Worm (Caenorhabditis elegans) whole organism, L1 larva: ENCODE results near the gene fipr-13.
A peak's percentile ranks its signal among the peaks of the same experiment; 100 is the strongest.

ENCODE experiments used
- C34B4.2 ChIP-seq: sonication (generic microtip); optimal IDR thresholded peaks from 2 replicates; lab custom pipeline; 2017; ENCODE audit warnings: mild to moderate bottlenecking, missing genetic modification characterization, missing compliant biosample characterization
- Y116A8C.19 ChIP-seq: sonication (generic microtip); optimal IDR thresholded peaks from 2 replicates; lab custom pipeline; 2016; ENCODE audit warnings: missing compliant biosample characterization, missing genetic modification characterization, borderline replicate concordance
- aha-1 ChIP-seq: fragments of 150-350 bp; optimal IDR thresholded peaks from 2 replicates; lab custom pipeline; 2014; ENCODE audit warnings: missing biosample characterization, missing genetic modification characterization
- alr-1 ChIP-seq: fragments of 200-800 bp; sonication (Bioruptor generic); optimal IDR thresholded peaks from 2 replicates; lab custom pipeline; 2018; ENCODE audit warnings: borderline replicate concordance, mild to moderate bottlenecking, missing genetic modification characterization, missing compliant biosample characterization
- blmp-1 ChIP-seq: fragments of 150-350 bp; optimal IDR thresholded peaks from 2 replicates; lab custom pipeline; 2014; ENCODE audit warnings: missing biosample characterization, missing genetic modification characterization
- ceh-63 ChIP-seq: fragments of 200-800 bp; sonication (Bioruptor generic); optimal IDR thresholded peaks from 2 replicates; lab custom pipeline; 2018; ENCODE audit warnings: mild to moderate bottlenecking, missing genetic modification characterization, missing compliant biosample characterization
- ceh-8 ChIP-seq: fragments of 200-800 bp; sonication (Bioruptor generic); optimal IDR thresholded peaks from 2 replicates; lab custom pipeline; 2018; ENCODE audit warnings: mild to moderate bottlenecking, missing genetic modification characterization, moderate library complexity, missing compliant biosample characterization
- ceh-82 ChIP-seq, 3 experiments: fragments of 150-350 bp in 1 of 3; sonication (generic microtip) in 2 of 3; optimal IDR thresholded peaks; 2 replicates each; lab custom pipeline; 2014 to 2017; ENCODE audit warnings: missing biosample characterization in 3 of 3, missing genetic modification characterization in 3 of 3
- ceh-88 ChIP-seq: fragments of 200-800 bp; sonication (Bioruptor generic); IDR thresholded peaks from 2 replicates; pipeline ENCODE4 v1.3.6; 2022; ENCODE audit warnings: missing genetic modification characterization, missing compliant biosample characterization
- ceh-90 ChIP-seq: sonication (generic microtip); optimal IDR thresholded peaks from 2 replicates; lab custom pipeline; 2016; ENCODE audit warnings: missing genetic modification characterization, missing compliant biosample characterization
- dsc-1 ChIP-seq: sonication (generic microtip); optimal IDR thresholded peaks from 2 replicates; lab custom pipeline; 2016; ENCODE audit warnings: mild to moderate bottlenecking, missing genetic modification characterization, missing compliant biosample characterization
- efl-1 ChIP-seq, 4 experiments: fragments of 150-350 bp; optimal IDR thresholded peaks in 3 of 4; peaks in 1 of 4; 1 replicate in 1 of 4; 2 replicates in 3 of 4; lab custom pipeline; 2014; ENCODE audit warnings: missing biosample characterization in 2 of 4, missing genetic modification characterization in 2 of 4, missing genetic modification reagents in 2 of 4
- efl-3 ChIP-seq: fragments of 200-800 bp; sonication (Bioruptor generic); optimal IDR thresholded peaks from 2 replicates; lab custom pipeline; 2018; ENCODE audit warnings: mild to moderate bottlenecking, missing genetic modification characterization, missing compliant biosample characterization
- egl-13 ChIP-seq: sonication (generic microtip); optimal IDR thresholded peaks from 2 replicates; lab custom pipeline; 2016; ENCODE audit warnings: missing genotype, missing genetic modification reagents, missing genetic modification characterization, missing compliant biosample characterization
- elt-2 ChIP-seq: sonication (generic microtip); optimal IDR thresholded peaks from 2 replicates; lab custom pipeline; 2016; ENCODE audit warnings: missing genetic modification characterization, mild to moderate bottlenecking, inconsistent platforms, missing compliant biosample characterization, missing genetic modification reagents
- elt-3 ChIP-seq, 6 experiments: fragments of 150-350 bp in 1 of 6; sonication (generic microtip); optimal IDR thresholded peaks; 2 replicates each; lab custom pipeline; 2017 to 2018; ENCODE audit warnings: missing biosample characterization in 6 of 6, missing genetic modification characterization in 6 of 6, inconsistent platforms in 1 of 6
- fkh-10 ChIP-seq: sonication (generic microtip); optimal IDR thresholded peaks from 2 replicates; lab custom pipeline; 2017; ENCODE audit warnings: missing biosample characterization, missing genetic modification reagents, missing genetic modification characterization
- fkh-4 ChIP-seq: sonication (generic microtip); optimal IDR thresholded peaks from 2 replicates; lab custom pipeline; 2016; ENCODE audit warnings: missing compliant biosample characterization, missing genetic modification characterization, borderline replicate concordance
- fos-1 ChIP-seq: fragments of 150-350 bp; optimal IDR thresholded peaks from 2 replicates; lab custom pipeline; 2014; ENCODE audit warnings: missing biosample characterization, missing genetic modification characterization
- hlh-4 ChIP-seq: sonication (generic microtip); optimal IDR thresholded peaks from 2 replicates; lab custom pipeline; 2016; ENCODE audit warnings: mild to moderate bottlenecking, missing genetic modification characterization, missing compliant biosample characterization
- hpl-2 ChIP-seq: fragments of 150-350 bp; optimal IDR thresholded peaks from 2 replicates; lab custom pipeline; 2014; ENCODE audit warnings: missing biosample characterization, missing genetic modification reagents, missing genetic modification characterization
- irx-1 ChIP-seq: sonication (generic microtip); optimal IDR thresholded peaks from 2 replicates; lab custom pipeline; 2016; ENCODE audit warnings: missing genetic modification characterization, missing compliant biosample characterization
- isw-1 ChIP-seq: fragments of 200-800 bp; sonication (Bioruptor generic); IDR thresholded peaks from 2 replicates; pipeline ENCODE4 v1.3.6; 2022; ENCODE audit warnings: missing genetic modification characterization, missing compliant biosample characterization
- lin-14 ChIP-seq: fragments of 200-800 bp; sonication (Bioruptor generic); optimal IDR thresholded peaks from 2 replicates; lab custom pipeline; 2018; ENCODE audit warnings: mild to moderate bottlenecking, missing genetic modification characterization, moderate library complexity, missing compliant biosample characterization
- lin-15B ChIP-seq: fragments of 150-350 bp; sonication (generic microtip); optimal IDR thresholded peaks from 3 replicates; lab custom pipeline; 2014; ENCODE audit warnings: missing biosample characterization, missing genetic modification characterization
- lin-35 ChIP-seq, 2 experiments: fragments of 150-350 bp; optimal IDR thresholded peaks; 2 replicates each; lab custom pipeline; 2014; ENCODE audit warnings: missing biosample characterization in 2 of 2, missing genetic modification characterization in 2 of 2, missing genetic modification reagents in 2 of 2
- lir-3 ChIP-seq: sonication (generic microtip); optimal IDR thresholded peaks from 2 replicates; lab custom pipeline; 2016; ENCODE audit warnings: mild to moderate bottlenecking, missing genetic modification characterization, moderate library complexity, missing compliant biosample characterization; ENCODE audit not compliant: poor library complexity
- mdl-1 ChIP-seq, 2 experiments: fragments of 150-350 bp; optimal IDR thresholded peaks; 2 replicates each; lab custom pipeline; 2014 to 2017; ENCODE audit warnings: missing biosample characterization in 2 of 2, missing genetic modification characterization in 2 of 2, inconsistent platforms in 1 of 2
- nhr-11 ChIP-seq: fragments of 150-350 bp; optimal IDR thresholded peaks from 2 replicates; lab custom pipeline; 2014; ENCODE audit warnings: missing biosample characterization, missing genetic modification characterization
- nhr-12 ChIP-seq: sonication (generic microtip); optimal IDR thresholded peaks from 2 replicates; lab custom pipeline; 2017; ENCODE audit warnings: missing biosample characterization, missing genetic modification characterization
- nhr-20 ChIP-seq: sonication (generic microtip); optimal IDR thresholded peaks from 2 replicates; lab custom pipeline; 2016; ENCODE audit warnings: mild to moderate bottlenecking, missing genetic modification characterization, missing compliant biosample characterization
- nhr-71 ChIP-seq: sonication (generic microtip); optimal IDR thresholded peaks from 2 replicates; lab custom pipeline; 2016; ENCODE audit warnings: mild to moderate bottlenecking, missing genetic modification characterization, moderate library complexity, missing compliant biosample characterization
- nhr-76 ChIP-seq: sonication (generic microtip); optimal IDR thresholded peaks from 2 replicates; lab custom pipeline; 2017; ENCODE audit warnings: missing biosample characterization, missing genetic modification characterization
- nhr-77 ChIP-seq: fragments of 150-350 bp; optimal IDR thresholded peaks from 2 replicates; lab custom pipeline; 2014; ENCODE audit warnings: missing biosample characterization, missing genetic modification characterization
- nhr-84 ChIP-seq: sonication (generic microtip); optimal IDR thresholded peaks from 2 replicates; lab custom pipeline; 2017; ENCODE audit warnings: missing biosample characterization, missing genetic modification characterization
- skn-1 ChIP-seq: fragments of 150-350 bp; optimal IDR thresholded peaks from 2 replicates; lab custom pipeline; 2014; ENCODE audit warnings: missing biosample characterization, missing genetic modification characterization
- snpc-4 ChIP-seq: fragments of 150-350 bp; optimal IDR thresholded peaks from 2 replicates; lab custom pipeline; 2014; ENCODE audit warnings: missing biosample characterization, missing genetic modification characterization
- sox-4 ChIP-seq: sonication (generic microtip); optimal IDR thresholded peaks from 2 replicates; lab custom pipeline; 2016; ENCODE audit warnings: missing genetic modification characterization, missing compliant biosample characterization
- swsn-7 ChIP-seq: sonication (generic microtip); optimal IDR thresholded peaks from 2 replicates; lab custom pipeline; 2016; ENCODE audit warnings: missing genetic modification characterization, missing compliant biosample characterization
- tlp-1 ChIP-seq: fragments of 150-350 bp; optimal IDR thresholded peaks from 2 replicates; lab custom pipeline; 2014; ENCODE audit warnings: missing biosample characterization, missing genetic modification characterization
- unc-130 ChIP-seq: fragments of 150-350 bp; optimal IDR thresholded peaks from 2 replicates; lab custom pipeline; 2017; ENCODE audit warnings: missing biosample characterization, missing genetic modification characterization, inconsistent platforms
- unc-62 ChIP-seq: fragments of 150-350 bp; optimal IDR thresholded peaks from 2 replicates; lab custom pipeline; 2014; ENCODE audit warnings: missing biosample characterization, missing genetic modification reagents, missing genetic modification characterization
- xbp-1 ChIP-seq: sonication (generic microtip); optimal IDR thresholded peaks from 2 replicates; lab custom pipeline; 2016; ENCODE audit warnings: missing genetic modification characterization, missing compliant biosample characterization
- ztf-11 ChIP-seq, 2 experiments: sonication (generic microtip); optimal IDR thresholded peaks; 2 replicates each; lab custom pipeline; 2016 to 2017; ENCODE audit warnings: missing genetic modification characterization in 2 of 2, missing biosample characterization in 1 of 2, missing compliant biosample characterization in 1 of 2

fipr-13 gene

ce11 chrV:10081636-10082035 lies 17.3 kb downstream of the fipr-13 start, which contains the start of gene nhr-205:
Gene nhr-205 (minus strand): TSS chrV:10081776.
- TF ChIP-seq fkh-4 (tag; lab: Kevin White, UChicago) (no peak), nhr-84 (tag; lab: Kevin White, UChicago) (no peak), xbp-1 (no peak), irx-1 (tag; lab: Kevin White, UChicago) (no peak), mdl-1 (tag; optimal IDR thresholded peaks at IDR 0.05; lab: Kevin White, UChicago) (no peak), nhr-11 (no peak), fos-1 (tag; lab: Kevin White, UChicago) (no peak), hlh-4 (tag; lab: Kevin White, UChicago) (no peak), efl-1 (optimal IDR thresholded peaks at IDR 0.05; lab: Kevin White, UChicago) (no peak), efl-1 (GFP tag; optimal IDR thresholded peaks at IDR 0.05 in 1 of 2; lab: Kevin White, UChicago) (peak in 1 of 2 experiments; percentile 51), aha-1 (tag; lab: Kevin White, UChicago) (no peak), elt-3 (tag; optimal IDR thresholded peaks at IDR 0.05; lab: Kevin White, UChicago) (peak in 1 of 6 experiments; percentile 2), nhr-12 (tag; lab: Kevin White, UChicago) (no peak), nhr-76 (tag; lab: Kevin White, UChicago) (no peak), ceh-82 (tag; optimal IDR thresholded peaks at IDR 0.05; lab: Kevin White, UChicago) (no peak), swsn-7 (tag; lab: Kevin White, UChicago) (no peak), snpc-4 (tag; lab: Kevin White, UChicago) (no peak), unc-62 (no peak), hpl-2 (GFP tag; lab: Kevin White, UChicago) (no peak), nhr-77 (tag; lab: Kevin White, UChicago) (peak; percentile 12), Y116A8C.19 (no peak), ceh-63 (GFP tag; lab: Kevin White, UChicago) (no peak), tlp-1 (tag; lab: Kevin White, UChicago) (no peak), ceh-90 (tag; lab: Kevin White, UChicago) (no peak), egl-13 (tag; lab: Kevin White, UChicago) (no peak), lin-14 (GFP tag; lab: Kevin White, UChicago) (no peak), ztf-11 (tag; optimal IDR thresholded peaks at IDR 0.05; lab: Kevin White, UChicago) (no peak), ceh-88 (no peak), sox-4 (tag; lab: Kevin White, UChicago) (no peak), lir-3 (no peak), C34B4.2 (no peak), lin-15B (tag; lab: Kevin White, UChicago) (no peak), nhr-20 (tag; lab: Kevin White, UChicago) (peak; percentile 12), isw-1 (GFP tag; lab: Robert Waterston, UW) (no peak)

- TF ChIP-seq irx-1 (tag; lab: Kevin White, UChicago): no peak
- peak; percentile 50 for TF ChIP-seq nhr-71
- no peak for TF ChIP-seq ceh-8 (GFP tag; lab: Kevin White, UChicago)
- TF ChIP-seq blmp-1 (tag; lab: Kevin White, UChicago): peak; percentile 8
- peak; percentile 1 to 9 for TF ChIP-seq efl-1 (optimal IDR thresholded peaks at IDR 0.05; lab: Kevin White, UChicago)
- no peak for TF ChIP-seq efl-1 (GFP tag; optimal IDR thresholded peaks at IDR 0.05 in 1 of 2; lab: Kevin White, UChicago)
- no peak for TF ChIP-seq ztf-11 (tag; optimal IDR thresholded peaks at IDR 0.05; lab: Kevin White, UChicago)
- TF ChIP-seq hpl-2 (GFP tag; lab: Kevin White, UChicago): no peak
- no peak for TF ChIP-seq ceh-88
- no peak for TF ChIP-seq snpc-4 (tag; lab: Kevin White, UChicago)
- TF ChIP-seq alr-1 (tag; lab: Kevin White, UChicago): no peak
- TF ChIP-seq unc-62: no peak
- no peak for TF ChIP-seq lin-14 (GFP tag; lab: Kevin White, UChicago)
- TF ChIP-seq fos-1 (tag; lab: Kevin White, UChicago): no peak
- TF ChIP-seq lin-35 (GFP tag; optimal IDR thresholded peaks at IDR 0.05; lab: Kevin White, UChicago): peak in 1 of 2 experiments; percentile 7
- TF ChIP-seq skn-1 (tag; lab: Kevin White, UChicago): no peak
- TF ChIP-seq lir-3: no peak
- TF ChIP-seq dsc-1 (tag; lab: Kevin White, UChicago): no peak
- no peak for TF ChIP-seq fkh-10
- no peak for TF ChIP-seq fkh-4 (tag; lab: Kevin White, UChicago)
- no peak for TF ChIP-seq efl-3
- TF ChIP-seq elt-2 (tag; lab: Kevin White, UChicago): no peak
- TF ChIP-seq nhr-20 (tag; lab: Kevin White, UChicago): peak; percentile 59
- no peak for TF ChIP-seq hlh-4 (tag; lab: Kevin White, UChicago)
- no peak for TF ChIP-seq elt-3 (tag; optimal IDR thresholded peaks at IDR 0.05; lab: Kevin White, UChicago)
- no peak for TF ChIP-seq unc-130 (tag; lab: Kevin White, UChicago)
Measured at ce11 chrV:10083999-10084468, 19.7 kb downstream of the fipr-13 start, which contains the start of gene nhr-12. Gene nhr-12 (minus strand): TSS chrV:10084049.
